Worm (Caenorhabditis elegans) whole organism, L3 larva: Measurements from ENCODE around the gene yju-2.

Experiments used
- ama-1 ChIP-seq: fragments of 150-350 bp; optimal IDR thresholded peaks from 2 replicates; lab custom pipeline; 2018
- ceh-28 ChIP-seq: fragments of 150-350 bp; optimal IDR thresholded peaks from 2 replicates; lab custom pipeline; 2014; ENCODE audit warnings: missing biosample characterization, missing genetic modification reagents, missing genetic modification characterization
- elt-2 ChIP-seq: sonication (generic microtip); optimal IDR thresholded peaks from 2 replicates; lab custom pipeline; 2016; ENCODE audit warnings: missing genetic modification reagents, mild to moderate bottlenecking, missing genetic modification characterization, missing compliant biosample characterization
- elt-3 ChIP-seq, 3 experiments: fragments of 150-350 bp in 1 of 3; sonication (generic microtip) in 2 of 3; optimal IDR thresholded peaks; 2 replicates in 2 of 3; 4 replicates in 1 of 3; lab custom pipeline; 2014 to 2017; ENCODE audit warnings: missing biosample characterization in 3 of 3, missing genetic modification characterization in 3 of 3
- fkh-10 ChIP-seq: sonication (generic microtip); optimal IDR thresholded peaks from 2 replicates; lab custom pipeline; 2017; ENCODE audit warnings: missing biosample characterization, missing genetic modification reagents, missing genetic modification characterization
- lin-39 ChIP-seq: fragments of 150-350 bp; optimal IDR thresholded peaks from 2 replicates; lab custom pipeline; 2018; ENCODE audit warnings: missing biosample characterization, missing genetic modification reagents, missing genetic modification characterization
- mdl-1 ChIP-seq: fragments of 150-350 bp; optimal IDR thresholded peaks from 2 replicates; lab custom pipeline; 2014; ENCODE audit warnings: missing biosample characterization, missing genetic modification characterization
- nhr-11 ChIP-seq: fragments of 150-350 bp; optimal IDR thresholded peaks from 2 replicates; lab custom pipeline; 2014; ENCODE audit warnings: missing biosample characterization, missing genetic modification characterization
- nhr-25 ChIP-seq: sonication (generic microtip); optimal IDR thresholded peaks from 2 replicates; lab custom pipeline; 2017; ENCODE audit warnings: missing biosample characterization, missing genetic modification characterization
- pqm-1 ChIP-seq: fragments of 150-350 bp; optimal IDR thresholded peaks from 2 replicates; lab custom pipeline; 2017; ENCODE audit warnings: missing biosample characterization, missing genetic modification characterization, inconsistent platforms
- skn-1 ChIP-seq: fragments of 150-350 bp; optimal IDR thresholded peaks from 2 replicates; lab custom pipeline; 2014; ENCODE audit warnings: missing biosample characterization, missing genetic modification characterization
- unc-39 ChIP-seq: sonication (generic microtip); optimal IDR thresholded peaks from 4 replicates; lab custom pipeline; 2017; ENCODE audit warnings: missing biosample characterization, missing genetic modification characterization
- unc-62 ChIP-seq: fragments of 150-350 bp; sonication (generic microtip); optimal IDR thresholded peaks from 4 replicates; lab custom pipeline; 2014; ENCODE audit warnings: missing biosample characterization, missing genetic modification reagents, missing genetic modification characterization

DNA sequence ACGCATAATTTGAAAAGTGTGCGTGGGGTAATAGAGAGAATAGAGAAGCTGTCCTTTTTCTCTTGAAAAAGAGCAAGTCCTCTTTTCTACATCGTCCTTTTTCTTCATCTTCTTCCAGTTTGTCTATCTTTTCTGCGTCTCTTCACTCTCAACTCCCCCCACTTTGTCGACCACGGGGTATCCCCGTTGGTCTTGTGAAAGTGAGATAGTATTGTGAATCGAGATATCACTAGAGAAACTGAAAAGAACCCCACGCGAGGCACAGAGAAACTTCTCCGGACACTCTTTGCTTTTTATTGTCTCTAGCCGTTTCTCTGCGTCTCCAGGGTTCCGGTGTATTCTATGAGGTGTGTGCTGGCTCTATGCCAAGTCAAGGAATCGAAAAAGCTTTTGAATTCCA is 28.5 kb upstream of the yju-2 start:
- TF ChIP-seq lin-39 (tag; lab: Kevin White, UChicago) = peak; percentile 67
- TF ChIP-seq ama-1 = peak; percentile 79
- TF ChIP-seq elt-2 (tag; lab: Kevin White, UChicago) = peak; percentile 83
- peak; percentile 74 for TF ChIP-seq nhr-11 (tag; lab: Kevin White, UChicago)
- TF ChIP-seq elt-3 (tag; optimal IDR thresholded peaks at IDR 0.05; lab: Kevin White, UChicago) = no peak
- TF ChIP-seq pqm-1 (tag; lab: Kevin White, UChicago) = peak; percentile 47
- TF ChIP-seq fkh-10 (GFP tag; lab: Kevin White, UChicago) = peak; percentile 98
- TF ChIP-seq unc-39 (tag; lab: Kevin White, UChicago) = no peak
- TF ChIP-seq ceh-28 (tag; lab: Kevin White, UChicago) = peak; percentile 89
- peak; percentile 78 for TF ChIP-seq skn-1 (tag; lab: Kevin White, UChicago)
- TF ChIP-seq nhr-25 (tag; lab: Kevin White, UChicago) = peak; percentile 87
- peak; percentile 69 for TF ChIP-seq unc-62 (GFP tag; lab: Kevin White, UChicago)
- peak; percentile 98 for TF ChIP-seq mdl-1 (tag; lab: Kevin White, UChicago)
